Worm (Caenorhabditis elegans): ENCODE data around the gene slc-25A32.

- TF ChIP-seq nhr-12 (tag; optimal IDR thresholded peaks at IDR 0.05) (no peak), ZK546.5 (tag; optimal IDR thresholded peaks at IDR 0.05) (no peak), elt-3 (tag; optimal IDR thresholded peaks at IDR 0.05) (no peak), zag-1 (tag; optimal IDR thresholded peaks at IDR 0.05) (no peak), nhr-6 (tag; optimal IDR thresholded peaks at IDR 0.05) (no peak), unc-62 (GFP tag; optimal IDR thresholded peaks at IDR 0.05) (no peak)
Measured at ce11 chrII:8267679-8268078, 8.4 kb upstream of the slc-25A32 start.
